Worm (Caenorhabditis elegans): Measurements from ENCODE around the gene Y57G11C.1142.
A peak's percentile ranks its signal among the peaks of the same experiment; 100 is the strongest.

Y57G11C.1142 gene

ce11 chrIV:14828218-14828617 is 25.8 kb downstream of the Y57G11C.1142 start (continued):
- no peak for TF ChIP-seq C06A6.2 (GFP tag; conservative IDR thresholded peaks at IDR 0.05)

DNA sequence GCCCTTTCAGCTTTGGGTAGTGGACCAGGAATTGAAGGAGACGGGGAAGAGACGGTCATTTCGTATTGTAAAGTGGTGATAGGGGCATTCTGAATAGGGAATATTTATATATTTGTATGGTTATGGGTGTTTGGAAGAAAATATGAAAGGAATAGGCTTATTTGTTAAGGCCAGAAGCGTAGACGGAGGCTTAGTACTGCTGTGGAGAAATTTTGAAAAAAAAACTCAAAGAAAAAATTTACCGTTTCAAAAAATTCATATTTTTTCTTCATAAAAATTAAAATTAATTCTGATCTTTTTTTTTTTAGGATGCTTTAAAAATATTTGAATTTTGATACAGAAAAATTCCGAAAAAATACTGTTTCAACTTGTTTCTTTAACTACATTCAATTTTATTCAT is 26.6 kb downstream of the Y57G11C.1142 start, which contains the start of gene hhat-2:
hhat-2 (minus strand) TSS at position 101 of the 400 bp plus-strand sequence.
- TF ChIP-seq dpl-1 (GFP tag; optimal IDR thresholded peaks at IDR 0.05) (no peak), B0336.3 (GFP tag; IDR thresholded peaks at IDR 0.05) (no peak), Y53F4B.3 (GFP tag; IDR thresholded peaks at IDR 0.05) (no peak), gei-17 (GFP tag; optimal IDR thresholded peaks at IDR 0.05) (no peak), snpc-4 (GFP tag; optimal IDR thresholded peaks at IDR 0.05) (no peak), snpc-4 (tag; optimal IDR thresholded peaks at IDR 0.05) (no peak), hmg-20 (GFP tag; IDR thresholded peaks at IDR 0.05) (no peak), ceh-100 (GFP tag; IDR thresholded peaks at IDR 0.05) (no peak), egrh-3 (GFP tag; IDR thresholded peaks at IDR 0.05) (no peak), attf-3 (GFP tag; conservative IDR thresholded peaks at IDR 0.05) (no peak), xnd-1 (tag; optimal IDR thresholded peaks at IDR 0.05) (no peak), F57A8.1 (GFP tag; optimal IDR thresholded peaks at IDR 0.05) (no peak), lsl-1 (GFP tag; optimal IDR thresholded peaks at IDR 0.05) (no peak), lsy-27 (tag; optimal IDR thresholded peaks at IDR 0.05; ENCODE audit: borderline replicate concordance, insufficient read depth) (no peak), aptf-2 (GFP tag; conservative IDR thresholded peaks at IDR 0.05) (no peak), lag-1 (GFP tag; IDR thresholded peaks at IDR 0.05) (no peak), hrde-1 (tag; optimal IDR thresholded peaks at IDR 0.05; ENCODE audit: borderline replicate concordance) (no peak), egl-18 (GFP tag; IDR thresholded peaks at IDR 0.05) (no peak), ceh-27 (GFP tag; optimal IDR thresholded peaks at IDR 0.05) (no peak), ztf-18 (tag; optimal IDR thresholded peaks at IDR 0.05) (no peak)

ce11 chrIV:14833537-14833936 is 31.1 kb downstream of the Y57G11C.1142 start:
- TF ChIP-seq egl-44 (GFP tag; IDR thresholded peaks at IDR 0.05) = no peak
- no peak for TF ChIP-seq dpl-1 (GFP tag; optimal IDR thresholded peaks at IDR 0.05)
- TF ChIP-seq snpc-4 (GFP tag; optimal IDR thresholded peaks at IDR 0.05) = no peak
- peak in 1 of 4 experiments; percentile 47 for TF ChIP-seq snpc-4 (tag; optimal IDR thresholded peaks at IDR 0.05)

- TF ChIP-seq aptf-2 (GFP tag; conservative IDR thresholded peaks at IDR 0.05) = no peak
- TF ChIP-seq hmg-1.2 (GFP tag; IDR thresholded peaks at IDR 0.05) = peak; percentile 98
- no peak for TF ChIP-seq F10E7.11 (tag; optimal IDR thresholded peaks at IDR 0.05)
- no peak for TF ChIP-seq ZK185.1 (tag; optimal IDR thresholded peaks at IDR 0.05; ENCODE audit: poor library complexity, severe bottlenecking)
- TF ChIP-seq rec-8 (tag; optimal IDR thresholded peaks at IDR 0.05) = no peak
Observed at ce11 chrIV:14836885-14837284, 34.5 kb downstream of the Y57G11C.1142 start, which contains the start of gene Y57G11C.22. Gene Y57G11C.22, plus strand, starts transcription at chrIV:14837211.

DNA sequence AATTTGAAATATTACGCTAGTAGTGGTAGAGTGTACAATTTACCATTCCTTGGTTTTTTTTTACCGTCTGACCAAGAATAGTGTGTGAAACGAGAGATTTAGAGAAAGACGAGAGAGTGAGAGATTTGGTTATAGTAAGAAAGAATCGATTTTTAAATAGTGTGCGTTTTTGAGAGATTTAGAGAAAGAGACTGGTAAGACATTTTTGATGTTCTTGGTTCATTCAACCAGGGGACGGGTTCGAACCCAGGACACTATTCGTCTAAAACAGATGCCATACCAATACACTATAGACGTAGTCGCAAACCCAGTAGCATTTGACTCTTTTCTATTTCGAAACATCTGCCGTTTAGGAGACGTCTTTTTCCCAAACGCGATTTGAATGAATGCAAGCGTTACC is 35.7 kb downstream of the Y57G11C.1142 start:
- TF ChIP-seq sea-2 (GFP tag; IDR thresholded peaks at IDR 0.05) = no peak
- TF ChIP-seq hmg-1.2 (GFP tag; IDR thresholded peaks at IDR 0.05) = peak; percentile 94
- peak; percentile 68 for TF ChIP-seq T07F8.4 (tag; optimal IDR thresholded peaks at IDR 0.05)
- no peak for TF ChIP-seq xnd-1 (tag; optimal IDR thresholded peaks at IDR 0.05)
- TF ChIP-seq tlf-1 (GFP tag; optimal IDR thresholded peaks at IDR 0.05) = peak; percentile 43
- peak; percentile 44 to 55 for TF ChIP-seq rec-8 (tag; optimal IDR thresholded peaks at IDR 0.05)
- no peak for TF ChIP-seq nfya-2 (GFP tag; IDR thresholded peaks at IDR 0.05)
- no peak for TF ChIP-seq Y67H2A.10 (GFP tag; conservative IDR thresholded peaks at IDR 0.05)
- peak; percentile 66 for TF ChIP-seq F49E8.2 (tag; optimal IDR thresholded peaks at IDR 0.05; ENCODE audit: insufficient read depth)
- peak; percentile 78 for TF ChIP-seq repo-1 (tag; optimal IDR thresholded peaks at IDR 0.05)
- peak; percentile 76 for TF ChIP-seq rpc-1 (optimal IDR thresholded peaks at IDR 0.05)
- peak; percentile 71 for TF ChIP-seq rpc-1 (tag; optimal IDR thresholded peaks at IDR 0.05)
- TF ChIP-seq mcd-1 (GFP tag; IDR thresholded peaks at IDR 0.05) = peak; percentile 65; the same call in 1 of the 2 replicates
- no peak for TF ChIP-seq tbx-9 (tag; optimal IDR thresholded peaks at IDR 0.05; ENCODE audit: borderline replicate concordance)
- TF ChIP-seq ceh-91 (GFP tag; IDR thresholded peaks at IDR 0.05) = no peak
- no peak for TF ChIP-seq ztf-6 (GFP tag; IDR thresholded peaks at IDR 0.05)
- TF ChIP-seq F52B5.7 (tag; optimal IDR thresholded peaks at IDR 0.05) = no peak
- no peak for TF ChIP-seq athp-1 (tag; optimal IDR thresholded peaks at IDR 0.05)
- TF ChIP-seq aptf-3 (GFP tag; IDR thresholded peaks at IDR 0.05) = no peak
